Worm (Caenorhabditis elegans) whole organism, L1 larva: ENCODE measurements around the gene dyf-7.

Source experiments
- aly-2 ChIP-seq: fragments of 150-350 bp; optimal IDR thresholded peaks from 2 replicates; lab custom pipeline; 2014; ENCODE audit warnings: missing biosample characterization, missing genetic modification characterization
- egl-27 ChIP-seq, 2 experiments: fragments of 150-350 bp in 1 of 2; sonication (generic microtip); optimal IDR thresholded peaks; 3 replicates each; lab custom pipeline; 2017 to 2018; ENCODE audit warnings: missing biosample characterization in 2 of 2, missing genetic modification characterization in 2 of 2, missing genetic modification reagents in 2 of 2
- elt-2 ChIP-seq: sonication (generic microtip); optimal IDR thresholded peaks from 2 replicates; lab custom pipeline; 2016; ENCODE audit warnings: missing genetic modification characterization, mild to moderate bottlenecking, inconsistent platforms, missing compliant biosample characterization, missing genetic modification reagents
- elt-3 ChIP-seq, 6 experiments: fragments of 150-350 bp in 1 of 6; sonication (generic microtip); optimal IDR thresholded peaks; 2 replicates each; lab custom pipeline; 2017 to 2018; ENCODE audit warnings: missing biosample characterization in 6 of 6, missing genetic modification characterization in 6 of 6, inconsistent platforms in 1 of 6
- fkh-10 ChIP-seq: sonication (generic microtip); optimal IDR thresholded peaks from 2 replicates; lab custom pipeline; 2017; ENCODE audit warnings: missing biosample characterization, missing genetic modification reagents, missing genetic modification characterization
- fkh-8 ChIP-seq: sonication (generic microtip); optimal IDR thresholded peaks from 2 replicates; lab custom pipeline; 2016; ENCODE audit warnings: mild to moderate bottlenecking, missing genetic modification characterization, missing compliant biosample characterization
- fos-1 ChIP-seq: fragments of 150-350 bp; optimal IDR thresholded peaks from 2 replicates; lab custom pipeline; 2014; ENCODE audit warnings: missing biosample characterization, missing genetic modification characterization
- hlh-17 ChIP-seq: fragments of 200-800 bp; sonication (Bioruptor generic); optimal IDR thresholded peaks from 2 replicates; lab custom pipeline; 2018; ENCODE audit warnings: missing genetic modification characterization, mild to moderate bottlenecking, missing compliant biosample characterization, moderate library complexity, borderline replicate concordance
- irx-1 ChIP-seq: sonication (generic microtip); optimal IDR thresholded peaks from 2 replicates; lab custom pipeline; 2016; ENCODE audit warnings: missing genetic modification characterization, missing compliant biosample characterization
- lin-13 ChIP-seq: fragments of 150-350 bp; optimal IDR thresholded peaks from 2 replicates; lab custom pipeline; 2014; ENCODE audit warnings: missing biosample characterization, missing genetic modification reagents, missing genetic modification characterization
- lin-15B ChIP-seq: fragments of 150-350 bp; sonication (generic microtip); optimal IDR thresholded peaks from 3 replicates; lab custom pipeline; 2014; ENCODE audit warnings: missing biosample characterization, missing genetic modification characterization
- mep-1 ChIP-seq: fragments of 150-350 bp; optimal IDR thresholded peaks from 2 replicates; lab custom pipeline; 2014; ENCODE audit warnings: missing biosample characterization, missing genetic modification characterization
- pag-3 ChIP-seq: sonication (generic microtip); optimal IDR thresholded peaks from 2 replicates; lab custom pipeline; 2017; ENCODE audit warnings: missing genetic modification characterization, mild to moderate bottlenecking, missing compliant biosample characterization, antibody characterized with exemption, borderline replicate concordance; ENCODE audit not compliant: insufficient read depth
- snpc-4 ChIP-seq: fragments of 150-350 bp; optimal IDR thresholded peaks from 2 replicates; lab custom pipeline; 2014; ENCODE audit warnings: missing biosample characterization, missing genetic modification characterization

DNA sequence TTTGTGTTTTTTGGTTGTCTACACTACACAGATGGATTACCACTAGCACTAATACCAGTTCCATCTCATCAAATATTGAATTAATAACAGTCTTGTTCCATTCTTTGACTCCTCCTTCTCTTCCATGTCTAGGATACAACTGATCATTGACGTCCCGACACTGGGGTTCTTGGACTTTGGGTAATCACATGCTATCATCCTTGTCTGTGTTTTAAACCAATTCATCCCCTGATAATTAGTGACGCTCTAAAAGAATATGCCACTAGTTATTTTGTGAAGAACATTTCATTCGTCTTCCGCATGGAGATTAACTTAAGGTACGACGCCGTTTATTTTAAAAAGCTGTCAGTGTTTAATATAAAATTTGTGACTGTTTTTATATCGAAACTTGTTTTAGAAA, 8.0 kb upstream of the dyf-7 start, which contains the start of gene npr-18:
- TF ChIP-seq elt-2 (tag; lab: Kevin White, UChicago) (no peak), fkh-8 (tag; lab: Kevin White, UChicago) (no peak), lin-15B (tag; lab: Kevin White, UChicago) (no peak), fkh-10 (GFP tag; lab: Kevin White, UChicago) (no peak), aly-2 (tag; lab: Kevin White, UChicago) (no peak), pag-3 (tag; lab: Kevin White, UChicago) (no peak), fos-1 (tag; lab: Kevin White, UChicago) (no peak), snpc-4 (no peak), egl-27 (tag; optimal IDR thresholded peaks at IDR 0.05; lab: Kevin White, UChicago) (no peak), irx-1 (tag; lab: Kevin White, UChicago) (no peak), lin-13 (GFP tag; lab: Kevin White, UChicago) (no peak), mep-1 (no peak), hlh-17 (GFP tag; lab: Kevin White, UChicago) (no peak), elt-3 (tag; optimal IDR thresholded peaks at IDR 0.05; lab: Kevin White, UChicago) (no peak)
